Worm (Caenorhabditis elegans): ENCODE data around the gene F25E5.16.

Gene F25E5.16

ce11 chrV:7437985-7438384 lies at the start of gene F25E5.16:
Gene F25E5.16 (plus strand): TSS chrV:7438285.
- TF ChIP-seq nhr-28 (tag; optimal IDR thresholded peaks at IDR 0.05), result no peak
- no peak for TF ChIP-seq unc-62 (GFP tag; optimal IDR thresholded peaks at IDR 0.05)
- no peak for TF ChIP-seq sptf-1 (tag; optimal IDR thresholded peaks at IDR 0.05)
- TF ChIP-seq tbx-8 (GFP tag; optimal IDR thresholded peaks at IDR 0.05), result no peak
- no peak for TF ChIP-seq blmp-1 (tag; optimal IDR thresholded peaks at IDR 0.05)
- TF ChIP-seq flh-1 (GFP tag; optimal IDR thresholded peaks at IDR 0.05), result no peak
- no peak for TF ChIP-seq sem-2 (GFP tag; optimal IDR thresholded peaks at IDR 0.05)
- no peak for TF ChIP-seq bed-3 (GFP tag; optimal IDR thresholded peaks at IDR 0.05)
- no peak for TF ChIP-seq lsy-2 (tag; optimal IDR thresholded peaks at IDR 0.05)

ce11 chrV:7389771-7390170 lies 48.3 kb upstream of the F25E5.16 start, which contains the start of gene C02H6.1:
Gene C02H6.1 (minus strand): TSS chrV:7389871.
- TF ChIP-seq ces-1 (GFP tag; optimal IDR thresholded peaks at IDR 0.05) (no peak), ham-2 (GFP tag; optimal IDR thresholded peaks at IDR 0.05) (no peak), zip-8 (tag; optimal IDR thresholded peaks at IDR 0.05) (no peak), snpc-4 (tag; optimal IDR thresholded peaks at IDR 0.05) (no peak), ceh-43 (GFP tag; optimal IDR thresholded peaks at IDR 0.05) (no peak), tbx-8 (GFP tag; optimal IDR thresholded peaks at IDR 0.05) (no peak), ztf-11 (tag; optimal IDR thresholded peaks at IDR 0.05) (no peak)

DNA sequence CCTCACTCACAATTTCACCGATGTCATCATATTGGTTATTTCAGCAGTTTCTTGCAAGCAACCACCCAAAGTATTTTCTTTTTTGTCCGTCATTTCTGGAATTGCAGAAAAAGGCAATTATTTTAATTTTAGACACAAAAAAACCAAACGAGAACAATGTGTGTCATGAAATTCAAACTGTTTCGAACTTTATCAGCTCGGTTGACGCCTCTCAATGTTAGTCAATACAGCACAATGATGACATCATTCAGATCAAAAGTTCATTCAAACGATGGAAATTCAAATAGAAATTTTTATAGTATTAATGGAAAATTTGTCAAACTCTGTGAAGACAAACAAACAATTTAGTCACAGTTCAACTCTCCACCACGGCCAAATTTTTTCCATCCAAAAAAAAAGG lies 46.2 kb upstream of the F25E5.16 start, which contains the start of gene fbxa-105:
Gene fbxa-105, minus strand, starts transcription at position 97 of the 400 bp plus-strand sequence.
- no peak for TF ChIP-seq snpc-4 (tag; optimal IDR thresholded peaks at IDR 0.05)
- TF ChIP-seq mab-5 (tag; optimal IDR thresholded peaks at IDR 0.05), result no peak
- no peak for TF ChIP-seq lin-32 (GFP tag; optimal IDR thresholded peaks at IDR 0.05)
- no peak for TF ChIP-seq unc-120 (tag; optimal IDR thresholded peaks at IDR 0.05; ENCODE audit: poor library complexity, severe bottlenecking)
- no peak for TF ChIP-seq nhr-76 (tag; optimal IDR thresholded peaks at IDR 0.05)
- TF ChIP-seq tbx-8 (GFP tag; optimal IDR thresholded peaks at IDR 0.05), result no peak

DNA sequence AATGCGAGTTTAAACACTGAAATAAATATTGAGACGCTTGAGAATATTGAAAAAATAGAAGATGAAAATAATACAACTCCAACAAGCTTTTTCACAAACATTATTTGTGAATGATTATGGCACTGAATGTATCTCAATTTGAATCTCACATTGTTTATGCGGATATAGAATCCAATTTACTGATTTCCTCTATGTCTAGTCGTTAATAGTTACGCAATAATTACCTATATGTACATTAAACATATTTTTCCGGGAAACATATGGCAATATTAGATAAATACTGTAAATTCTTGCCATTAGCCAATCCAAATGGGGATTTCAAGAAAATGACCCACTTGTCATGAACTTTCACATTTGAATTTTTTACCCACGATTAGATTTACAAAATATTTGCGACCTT lies 42.7 kb upstream of the F25E5.16 start, which contains the start of gene srx-9:
Gene srx-9, minus strand, starts transcription at position 101 of the 400 bp plus-strand sequence.
- TF ChIP-seq zip-8 (tag; optimal IDR thresholded peaks at IDR 0.05) (peak; percentile 33), mls-2 (tag; optimal IDR thresholded peaks at IDR 0.05) (no peak)

ce11 chrV:7399202-7399601 lies 38.9 kb upstream of the F25E5.16 start, which contains the start of gene gst-41:
Gene gst-41 (minus strand): TSS chrV:7399302.
- TF ChIP-seq elt-3 (tag; optimal IDR thresholded peaks at IDR 0.05) (no peak), nhr-237 (tag; optimal IDR thresholded peaks at IDR 0.05) (no peak), sptf-1 (tag; optimal IDR thresholded peaks at IDR 0.05) (no peak), blmp-1 (tag; optimal IDR thresholded peaks at IDR 0.05) (no peak), cnd-1 (tag; optimal IDR thresholded peaks at IDR 0.05) (no peak), flh-1 (GFP tag; optimal IDR thresholded peaks at IDR 0.05) (no peak), elt-1 (tag; optimal IDR thresholded peaks at IDR 0.05; ENCODE audit: borderline replicate concordance, insufficient read depth) (no peak), nhr-76 (tag; optimal IDR thresholded peaks at IDR 0.05) (no peak), zip-8 (tag; optimal IDR thresholded peaks at IDR 0.05) (no peak), lin-32 (GFP tag; optimal IDR thresholded peaks at IDR 0.05) (no peak), nhr-12 (tag; optimal IDR thresholded peaks at IDR 0.05) (no peak), mep-1 (tag; optimal IDR thresholded peaks at IDR 0.05) (no peak), snpc-4 (tag; optimal IDR thresholded peaks at IDR 0.05) (no peak), ztf-11 (tag; optimal IDR thresholded peaks at IDR 0.05) (no peak), ceh-43 (GFP tag; optimal IDR thresholded peaks at IDR 0.05) (no peak), unc-62 (GFP tag; optimal IDR thresholded peaks at IDR 0.05) (no peak), ham-2 (GFP tag; optimal IDR thresholded peaks at IDR 0.05) (no peak), M03D4.4 (tag; optimal IDR thresholded peaks at IDR 0.05) (no peak)

ce11 chrV:7400095-7400494 lies 38.0 kb upstream of the F25E5.16 start, which contains the start of gene cnc-9:
Gene cnc-9 (minus strand): TSS chrV:7400195.
- TF ChIP-seq bed-3 (GFP tag; optimal IDR thresholded peaks at IDR 0.05) (no peak), nhr-2 (tag; optimal IDR thresholded peaks at IDR 0.05) (no peak), lin-32 (GFP tag; optimal IDR thresholded peaks at IDR 0.05) (no peak), nhr-76 (tag; optimal IDR thresholded peaks at IDR 0.05) (no peak), lsy-2 (tag; optimal IDR thresholded peaks at IDR 0.05) (no peak), lin-13 (tag; optimal IDR thresholded peaks at IDR 0.05) (no peak), unc-39 (tag; optimal IDR thresholded peaks at IDR 0.05) (no peak), unc-120 (tag; optimal IDR thresholded peaks at IDR 0.05; ENCODE audit: poor library complexity, severe bottlenecking) (no peak), cnd-1 (tag; optimal IDR thresholded peaks at IDR 0.05) (no peak), drap-1 (GFP tag; optimal IDR thresholded peaks at IDR 0.05) (no peak)
